Worm (Caenorhabditis elegans) whole organism, young adult: ENCODE data around the gene clec-22.

Experiments used
- D2030.7 ChIP-seq: fragments of 200-800 bp; sonication (Bioruptor generic); IDR thresholded peaks from 2 replicates; pipeline ENCODE4 v1.3.6; 2022; ENCODE audit warnings: missing genetic modification reagents, missing genetic modification characterization, missing compliant biosample characterization
- F55B11.4 ChIP-seq: sonication (generic microtip); optimal IDR thresholded peaks from 2 replicates; lab custom pipeline; 2016; ENCODE audit warnings: missing compliant biosample characterization, missing genetic modification characterization, borderline replicate concordance; ENCODE audit not compliant: insufficient read depth
- F57A8.1 ChIP-seq: fragments of 200-800 bp; sonication (Bioruptor generic); optimal IDR thresholded peaks from 2 replicates; lab custom pipeline; 2018; ENCODE audit warnings: mild to moderate bottlenecking, missing genetic modification characterization, moderate library complexity, missing compliant biosample characterization
- Y79H2A.3 ChIP-seq: fragments of 200-800 bp; sonication (Bioruptor generic); conservative IDR thresholded peaks from 2 replicates; pipeline ENCODE4 v1.3.6; 2022; ENCODE audit warnings: missing genetic modification reagents, missing genetic modification characterization, missing compliant biosample characterization
- aptf-2 ChIP-seq: fragments of 200-800 bp; sonication (Bioruptor generic); conservative IDR thresholded peaks from 2 replicates; pipeline ENCODE4 v1.3.6; 2022; ENCODE audit warnings: missing genetic modification reagents, missing genetic modification characterization, missing compliant biosample characterization
- ccch-3 ChIP-seq: fragments of 200-800 bp; sonication (Bioruptor generic); optimal IDR thresholded peaks from 2 replicates; lab custom pipeline; 2018; ENCODE audit warnings: mild to moderate bottlenecking, missing genetic modification characterization, missing compliant biosample characterization
- dpl-1 ChIP-seq: fragments of 150-350 bp; optimal IDR thresholded peaks from 2 replicates; lab custom pipeline; 2014; ENCODE audit warnings: missing biosample characterization, missing genetic modification reagents, missing genetic modification characterization
- egrh-3 ChIP-seq: fragments of 200-800 bp; sonication (Bioruptor generic); IDR thresholded peaks from 2 replicates; pipeline ENCODE4 v1.3.6; 2022; ENCODE audit warnings: missing genetic modification reagents, missing genetic modification characterization, missing compliant biosample characterization
- gei-17 ChIP-seq: fragments of 200-800 bp; sonication (Bioruptor generic); optimal IDR thresholded peaks from 2 replicates; lab custom pipeline; 2018; ENCODE audit warnings: mild to moderate bottlenecking, missing genetic modification characterization, missing compliant biosample characterization
- him-1 ChIP-seq: sonication (generic microtip); optimal IDR thresholded peaks from 2 replicates; lab custom pipeline; 2016; ENCODE audit warnings: missing genotype, missing genetic modification reagents, missing genetic modification characterization, missing compliant biosample characterization
- hmg-20 ChIP-seq: fragments of 200-800 bp; sonication (Bioruptor generic); IDR thresholded peaks from 2 replicates; pipeline ENCODE4 v1.3.6; 2022; ENCODE audit warnings: missing genetic modification reagents, missing genetic modification characterization, missing compliant biosample characterization
- lin-54 ChIP-seq: fragments of 200-800 bp; sonication (Bioruptor generic); optimal IDR thresholded peaks from 2 replicates; lab custom pipeline; 2018; ENCODE audit warnings: mild to moderate bottlenecking, missing genetic modification characterization, missing compliant biosample characterization
- mel-28 ChIP-seq: sonication (generic microtip); optimal IDR thresholded peaks from 2 replicates; lab custom pipeline; 2016; ENCODE audit warnings: borderline replicate concordance, mild to moderate bottlenecking, missing genetic modification characterization, missing compliant biosample characterization
- nfya-2 ChIP-seq: fragments of 200-800 bp; sonication (Bioruptor generic); IDR thresholded peaks from 2 replicates; pipeline ENCODE4 v1.3.6; 2022; ENCODE audit warnings: missing genetic modification reagents, missing genetic modification characterization, missing compliant biosample characterization
- nfyb-1 ChIP-seq: fragments of 200-800 bp; sonication (Bioruptor generic); IDR thresholded peaks from 2 replicates; pipeline ENCODE4 v1.3.6; 2022; ENCODE audit warnings: missing genetic modification reagents, missing genetic modification characterization, missing compliant biosample characterization
- nhr-179 ChIP-seq: sonication (generic microtip); optimal IDR thresholded peaks from 2 replicates; lab custom pipeline; 2016; ENCODE audit warnings: mild to moderate bottlenecking, missing genetic modification characterization, missing compliant biosample characterization
- nhr-80 ChIP-seq: sonication (generic microtip); optimal IDR thresholded peaks from 2 replicates; lab custom pipeline; 2016; ENCODE audit warnings: missing genetic modification characterization, missing compliant biosample characterization
- repo-1 ChIP-seq: sonication (generic microtip); optimal IDR thresholded peaks from 2 replicates; lab custom pipeline; 2017; ENCODE audit warnings: mild to moderate bottlenecking, missing genetic modification characterization, missing compliant biosample characterization
- sea-2 ChIP-seq: fragments of 200-800 bp; sonication (Bioruptor generic); IDR thresholded peaks from 2 replicates; pipeline ENCODE4 v1.3.6; 2022; ENCODE audit warnings: missing genetic modification characterization, missing compliant biosample characterization
- snpc-1.1 ChIP-seq: sonication (generic microtip); optimal IDR thresholded peaks from 2 replicates; lab custom pipeline; 2017; ENCODE audit warnings: missing genetic modification characterization, mild to moderate bottlenecking, missing compliant biosample characterization, antibody characterized with exemption, moderate library complexity, missing genotype, missing genetic modification reagents; ENCODE audit not compliant: insufficient read depth
- snpc-1.3 ChIP-seq: sonication (generic microtip); optimal IDR thresholded peaks from 2 replicates; lab custom pipeline; 2017; ENCODE audit warnings: missing genetic modification characterization, mild to moderate bottlenecking, missing compliant biosample characterization, antibody characterized with exemption, moderate library complexity, missing genotype, missing genetic modification reagents; ENCODE audit not compliant: insufficient read depth
- snpc-3.4 ChIP-seq: sonication (generic microtip); optimal IDR thresholded peaks from 2 replicates; lab custom pipeline; 2017; ENCODE audit warnings: missing genetic modification characterization, mild to moderate bottlenecking, missing compliant biosample characterization, antibody characterized with exemption, moderate library complexity, missing genotype, missing genetic modification reagents
- somi-1 ChIP-seq: fragments of 200-800 bp; sonication (Bioruptor generic); optimal IDR thresholded peaks from 2 replicates; lab custom pipeline; 2018; ENCODE audit warnings: mild to moderate bottlenecking, missing genetic modification characterization, missing compliant biosample characterization
- sptf-2 ChIP-seq: fragments of 200-800 bp; sonication (Bioruptor generic); optimal IDR thresholded peaks from 2 replicates; lab custom pipeline; 2018; ENCODE audit warnings: mild to moderate bottlenecking, missing genetic modification characterization, missing compliant biosample characterization
- tlf-1 ChIP-seq: fragments of 200-800 bp; sonication (Bioruptor generic); optimal IDR thresholded peaks from 2 replicates; lab custom pipeline; 2018; ENCODE audit warnings: mild to moderate bottlenecking, missing genetic modification characterization, missing compliant biosample characterization
- unc-62 ChIP-seq: fragments of 150-350 bp; optimal IDR thresholded peaks from 2 replicates; lab custom pipeline; 2014; ENCODE audit warnings: missing biosample characterization, missing genetic modification reagents, missing genetic modification characterization
- xnd-1 ChIP-seq: sonication (generic microtip); optimal IDR thresholded peaks from 2 replicates; lab custom pipeline; 2016; ENCODE audit warnings: missing genotype, missing genetic modification reagents, missing genetic modification characterization, missing compliant biosample characterization
- ztf-28 ChIP-seq: fragments of 200-800 bp; sonication (Bioruptor generic); IDR thresholded peaks from 2 replicates; pipeline ENCODE4 v1.3.6; 2022; ENCODE audit warnings: missing genetic modification reagents, missing genetic modification characterization, missing compliant biosample characterization

The clec-22 gene

ce11 chrV:16842941-16843340 is 15.3 kb upstream of the clec-22 start, which contains the start of gene clec-25:
Gene clec-25 (plus strand): TSS chrV:16843241.
- TF ChIP-seq Y79H2A.3 (GFP tag; lab: Robert Waterston, UW) (no peak), nfyb-1 (GFP tag; lab: Robert Waterston, UW) (no peak), snpc-1.3 (tag; lab: Kevin White, UChicago) (no peak), snpc-1.1 (tag; lab: Kevin White, UChicago) (no peak), repo-1 (tag; lab: Kevin White, UChicago) (no peak), ztf-28 (GFP tag; lab: Robert Waterston, UW) (no peak), F57A8.1 (GFP tag; lab: Kevin White, UChicago) (no peak), F55B11.4 (tag; lab: Kevin White, UChicago) (no peak), somi-1 (GFP tag; lab: Kevin White, UChicago) (no peak), gei-17 (GFP tag; lab: Kevin White, UChicago) (no peak)

- peak; percentile 18 for TF ChIP-seq nhr-80
- TF ChIP-seq nfya-2 (GFP tag; lab: Robert Waterston, UW): no peak
These were observed 9.7 kb upstream of the clec-22 start, which contains the start of the genes clec-36 and clec-26 for ce11 chrV:16848498-16848897. Gene clec-36 (minus strand): TSS chrV:16848598. Gene clec-26 (plus strand): TSS chrV:16848611.

ce11 chrV:16852002-16852401 is 6.2 kb upstream of the clec-22 start, which contains the start of gene clec-37:
Gene clec-37 (minus strand): TSS chrV:16852102.
- TF ChIP-seq sptf-2 (GFP tag; lab: Kevin White, UChicago): no peak
- TF ChIP-seq xnd-1 (tag; lab: Kevin White, UChicago): no peak
- TF ChIP-seq hmg-20 (GFP tag; lab: Robert Waterston, UW): no peak

- no peak for TF ChIP-seq him-1
- no peak for TF ChIP-seq sea-2 (GFP tag; lab: Robert Waterston, UW)
These were observed 4.1 kb upstream of the clec-22 start, which contains the start of the genes clec-35 and clec-27 for ce11 chrV:16853956-16854683. Gene clec-35 (minus strand): TSS chrV:16854056. Gene clec-27 (plus strand): TSS chrV:16854633.

- TF ChIP-seq D2030.7 (GFP tag; lab: Robert Waterston, UW) (no peak), mel-28 (tag; lab: Kevin White, UChicago) (no peak), lin-54 (no peak), unc-62 (no peak), aptf-2 (no peak)
These were observed 3.5 kb downstream of the clec-22 start, which contains the start of the genes clec-32 and clec-24 for ce11 chrV:16861719-16862118. Gene clec-32 (minus strand): TSS chrV:16861819. Gene clec-24 (plus strand): TSS chrV:16862012.

ce11 chrV:16865404-16865803 is 7.2 kb downstream of the clec-22 start, which contains the start of gene clec-28:
Gene clec-28 (plus strand): TSS chrV:16865704.
- TF ChIP-seq lin-54: no peak
- TF ChIP-seq snpc-3.4 (tag; lab: Kevin White, UChicago): no peak
- TF ChIP-seq tlf-1: no peak
- no peak for TF ChIP-seq Y79H2A.3 (GFP tag; lab: Robert Waterston, UW)
- no peak for TF ChIP-seq ccch-3
- no peak for TF ChIP-seq egrh-3 (GFP tag; lab: Robert Waterston, UW)
- TF ChIP-seq dpl-1 (GFP tag; lab: Kevin White, UChicago): no peak
- TF ChIP-seq nhr-179 (tag; lab: Kevin White, UChicago): no peak
- TF ChIP-seq, all 124 proteins: peak for 0
